Fruit fly (Drosophila melanogaster) whole organism: ENCODE results near the gene CG34409.

Experiments
- CG8478 ChIP-seq: fragments of >200 bp; optimal IDR thresholded peaks from 2 replicates; lab custom pipeline; 2018; ENCODE audit warnings: inconsistent platforms
- Dll ChIP-seq: fragments of >200 bp; optimal IDR thresholded peaks from 2 replicates; lab custom pipeline; 2017
- EcR ChIP-seq, 2 experiments: fragments of >200 bp; optimal IDR thresholded peaks; 2 replicates each; lab custom pipeline; 2017; ENCODE audit warnings: missing biosample characterization in 2 of 2, missing genetic modification characterization in 2 of 2, missing genetic modification reagents in 2 of 2
- pan ChIP-seq: fragments of >200 bp; optimal IDR thresholded peaks from 2 replicates; lab custom pipeline; 2017
- psq ChIP-seq: fragments of >200 bp; optimal IDR thresholded peaks from 2 replicates; lab custom pipeline; 2017
- usp ChIP-seq: fragments of >200 bp; optimal IDR thresholded peaks from 2 replicates; lab custom pipeline; 2017; ENCODE audit warnings: missing biosample characterization, missing genetic modification characterization, mixed read lengths

CG34409 gene

DNA sequence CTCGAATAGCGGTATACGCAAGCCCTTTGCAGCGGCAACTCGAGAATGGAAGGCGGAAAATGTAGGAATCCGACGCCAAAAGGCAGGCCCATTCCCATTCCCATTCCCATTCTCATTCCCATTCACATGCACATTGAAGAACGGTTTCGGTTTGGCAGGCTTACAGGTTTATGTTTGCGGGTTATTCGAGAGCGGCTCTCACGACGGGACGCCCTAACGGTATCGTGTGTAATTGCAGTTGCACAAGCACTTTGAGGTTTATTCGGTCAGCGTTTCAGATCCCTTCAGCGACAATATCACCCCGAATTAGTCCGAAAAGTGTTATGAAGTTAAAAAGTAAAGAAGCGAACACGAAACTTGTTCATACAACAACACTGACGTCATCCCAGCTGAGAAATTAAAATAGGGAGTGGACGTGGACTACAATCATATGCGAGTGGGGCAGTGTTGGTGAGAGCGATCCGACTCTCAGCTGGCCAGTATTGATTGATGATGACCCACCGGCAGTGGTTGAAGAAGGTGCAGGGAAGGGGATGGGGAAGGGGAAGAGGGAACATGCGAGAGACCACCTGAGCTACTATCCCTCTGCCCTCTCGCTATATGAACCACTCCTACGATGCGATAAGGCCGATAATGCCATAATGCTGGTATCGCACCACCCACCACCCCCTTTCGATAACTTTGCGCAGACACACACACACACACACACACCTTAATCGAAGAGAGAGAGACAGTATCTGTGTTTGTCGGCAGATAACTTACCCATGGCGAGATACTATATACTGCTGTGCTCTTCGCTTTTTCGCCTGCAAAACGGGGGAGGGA lies 41.8 kb downstream of the CG34409 start:
- peak; percentile 30 for TF ChIP-seq CG8478 (lab: Kevin White, UChicago)
- TF ChIP-seq EcR (GFP tag; optimal IDR thresholded peaks at IDR 0.05; lab: Kevin White, UChicago) = no peak
- TF ChIP-seq Dll = peak; percentile 14

DNA sequence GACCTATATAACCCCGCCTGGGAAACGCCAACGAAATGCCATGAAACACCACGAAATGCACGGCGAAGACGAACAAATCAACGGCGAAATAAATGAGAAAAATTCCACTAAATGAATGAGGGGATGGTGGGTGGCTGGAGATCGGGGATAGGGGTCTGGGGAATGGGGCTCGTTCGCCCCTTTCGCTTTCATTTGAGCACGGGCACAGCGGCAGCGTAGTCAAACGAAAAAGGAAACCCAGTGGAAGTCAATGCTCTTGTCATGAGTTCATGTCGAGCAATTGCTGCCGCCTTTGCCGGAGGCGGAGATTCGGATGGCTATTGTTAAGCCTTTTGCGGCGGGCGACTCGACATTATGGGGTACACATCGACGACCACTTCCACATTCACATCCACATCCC lies 42.9 kb downstream of the CG34409 start:
- TF ChIP-seq CG8478 (lab: Kevin White, UChicago) (no peak), EcR (GFP tag; optimal IDR thresholded peaks at IDR 0.05; lab: Kevin White, UChicago) (no peak), usp (GFP tag; lab: Kevin White, UChicago) (no peak), pan (lab: Kevin White, UChicago) (no peak), psq (no peak), Dll (no peak)

DNA sequence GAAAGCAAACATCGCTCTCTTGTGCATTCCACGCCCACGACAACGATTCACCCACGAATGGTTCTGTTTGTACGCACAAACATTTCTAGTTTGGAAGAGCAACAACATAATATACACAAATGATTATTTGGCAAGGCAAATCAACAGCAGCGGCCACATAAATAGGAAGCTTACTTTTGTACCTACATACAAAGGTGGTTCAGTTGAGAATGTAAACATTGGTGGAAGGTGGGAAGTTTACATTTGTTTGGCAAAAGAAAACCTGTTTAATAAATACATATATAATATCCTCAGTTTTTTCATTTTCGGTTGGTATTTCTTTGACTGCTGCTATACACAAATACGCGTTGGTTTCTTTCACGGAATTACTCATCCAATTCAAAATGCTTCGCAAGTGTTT lies 43.6 kb downstream of the CG34409 start:
- TF ChIP-seq pan (lab: Kevin White, UChicago) (no peak), usp (GFP tag; lab: Kevin White, UChicago) (no peak), psq (no peak), Dll (no peak), EcR (GFP tag; optimal IDR thresholded peaks at IDR 0.05; lab: Kevin White, UChicago) (no peak), CG8478 (lab: Kevin White, UChicago) (no peak)

DNA sequence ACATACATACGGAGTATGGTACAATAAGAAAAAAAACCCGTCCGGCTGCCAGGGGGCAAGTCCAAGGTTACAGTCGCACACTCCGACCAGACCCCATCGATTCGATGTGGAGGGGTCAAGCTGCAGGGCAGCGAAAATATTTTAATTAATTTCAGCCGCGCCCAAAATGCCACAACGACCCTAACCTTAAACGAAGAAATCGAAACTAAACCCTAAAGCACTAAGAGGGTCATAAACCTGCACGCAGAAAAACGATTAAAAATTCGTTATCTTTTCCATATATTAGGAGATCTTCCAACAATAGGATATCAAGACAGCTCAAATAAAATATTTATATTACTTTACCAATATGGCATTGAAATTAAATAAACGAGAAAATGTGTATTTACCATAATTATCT lies 44.3 kb downstream of the CG34409 start:
- TF ChIP-seq usp (GFP tag; lab: Kevin White, UChicago) (no peak), CG8478 (lab: Kevin White, UChicago) (no peak), pan (lab: Kevin White, UChicago) (no peak), EcR (GFP tag; optimal IDR thresholded peaks at IDR 0.05; lab: Kevin White, UChicago) (no peak), psq (no peak), Dll (no peak)

DNA sequence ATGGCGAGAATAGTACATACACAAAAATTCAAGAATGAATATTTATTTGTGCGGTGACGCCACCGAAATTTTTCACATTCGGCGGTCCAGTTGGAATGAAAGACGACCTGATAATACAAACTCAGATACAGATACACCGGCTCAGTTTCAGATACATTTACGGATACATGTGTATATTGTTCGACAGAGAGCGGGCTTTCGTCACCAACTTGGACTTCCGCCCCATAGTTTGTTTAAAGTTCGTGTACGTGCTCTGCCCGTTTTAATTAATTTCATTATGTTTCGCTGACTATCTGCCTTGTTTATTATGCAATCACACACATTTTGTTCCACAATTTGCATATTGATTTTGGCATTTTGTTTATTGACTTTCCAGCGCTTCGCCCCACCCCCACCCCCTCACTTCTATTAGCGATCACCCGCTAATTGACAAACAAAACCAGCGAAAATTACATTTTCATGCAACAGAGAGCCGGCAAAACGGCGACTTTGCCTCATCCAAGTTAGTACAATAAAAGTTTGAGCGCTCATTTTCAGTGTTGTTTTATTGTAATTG lies 44.9 kb downstream of the CG34409 start:
- TF ChIP-seq psq = no peak

DNA sequence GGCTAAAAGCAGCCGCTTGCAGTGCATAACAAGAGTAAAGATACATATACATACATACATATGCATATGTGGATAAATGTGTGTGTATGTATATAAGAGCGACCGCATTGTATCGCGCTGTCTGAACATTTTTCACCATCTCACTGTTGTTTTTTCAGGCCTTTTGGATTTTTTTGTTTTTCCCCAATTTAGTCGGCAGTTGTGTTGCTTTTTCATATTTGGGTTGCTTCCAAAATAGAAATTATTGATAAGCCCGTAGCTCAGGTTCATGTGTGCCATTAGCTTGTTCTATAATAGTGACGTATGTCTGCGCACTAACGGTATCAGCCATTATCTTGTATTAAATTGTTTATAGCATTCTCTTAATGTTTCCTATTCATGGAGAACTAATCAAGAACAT lies 45.7 kb downstream of the CG34409 start:
- TF ChIP-seq CG8478 (lab: Kevin White, UChicago) (no peak), psq (no peak), Dll (no peak)

DNA sequence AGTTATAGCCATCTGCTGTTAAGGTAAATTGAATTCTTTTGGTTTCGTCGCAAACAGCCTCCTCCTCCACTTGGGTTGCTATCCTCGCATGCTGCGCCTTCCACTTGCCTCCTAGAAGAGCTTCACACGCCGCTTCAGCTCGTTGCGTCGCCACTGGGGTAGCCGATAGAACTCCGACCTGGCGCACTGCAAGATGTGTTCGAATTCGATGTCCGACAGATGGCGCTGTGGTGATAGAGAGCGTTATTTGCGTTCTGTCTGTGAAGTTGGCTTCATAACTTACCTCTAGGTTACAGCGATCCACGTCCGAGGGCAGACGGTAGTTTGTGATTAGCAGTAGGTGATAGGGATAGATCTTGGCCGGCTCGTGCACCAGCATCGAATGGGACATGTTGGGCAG lies 51.2 kb downstream of the CG34409 start:
- TF ChIP-seq EcR (GFP tag; optimal IDR thresholded peaks at IDR 0.05; lab: Kevin White, UChicago) (no peak), pan (lab: Kevin White, UChicago) (no peak), usp (GFP tag; lab: Kevin White, UChicago) (no peak), Dll (no peak), psq (no peak), CG8478 (lab: Kevin White, UChicago) (no peak)
